Worm (Caenorhabditis elegans) whole organism, early embryonic: ENCODE measurements around the gene F14H3.15.

Source experiments
- F13C5.2 ChIP-seq: sonication (generic microtip); optimal IDR thresholded peaks from 2 replicates; lab custom pipeline; 2017; ENCODE audit warnings: mild to moderate bottlenecking, missing genetic modification characterization, inconsistent platforms, missing compliant biosample characterization
- ama-1 ChIP-seq: fragments of 150-350 bp; optimal IDR thresholded peaks from 2 replicates; lab custom pipeline; 2014
- ets-7 ChIP-seq: sonication (generic microtip); optimal IDR thresholded peaks from 2 replicates; lab custom pipeline; 2016; ENCODE audit warnings: missing genotype, missing genetic modification characterization, missing compliant biosample characterization
- hmg-4 ChIP-seq: fragments of 200-800 bp; sonication (Bioruptor generic); optimal IDR thresholded peaks from 2 replicates; lab custom pipeline; 2018; ENCODE audit warnings: mild to moderate bottlenecking, missing genetic modification characterization, missing compliant biosample characterization

ce11 chrV:16062788-16063187 lies 2.8 kb upstream of the F14H3.15 start, which contains the start of gene F14H3.14:
- TF ChIP-seq F13C5.2 (tag; lab: Kevin White, UChicago) (no peak), ama-1 (lab: Kevin White, UChicago) (no peak), ets-7 (tag; lab: Kevin White, UChicago) (no peak), hmg-4 (no peak)
